Worm (Caenorhabditis elegans) whole organism, L4/young adult: Measurements from ENCODE around the gene arv-1.

ENCODE experiments used
- W03F9.2 ChIP-seq: fragments of 150-350 bp; optimal IDR thresholded peaks from 2 replicates; lab custom pipeline; 2014; ENCODE audit warnings: missing biosample characterization, missing genetic modification characterization
- dao-5 ChIP-seq: sonication (generic microtip); optimal IDR thresholded peaks from 2 replicates; lab custom pipeline; 2016; ENCODE audit warnings: missing genotype, missing genetic modification characterization, moderate library complexity, missing compliant biosample characterization
- him-1 ChIP-seq: sonication (generic microtip); optimal IDR thresholded peaks from 2 replicates; lab custom pipeline; 2016; ENCODE audit warnings: missing genotype, missing genetic modification reagents, missing genetic modification characterization, missing compliant biosample characterization

ce11 chrII:10227030-10227429 lies 26.4 kb upstream of the arv-1 start, which contains the start of gene srh-135:
- TF ChIP-seq him-1 (tag; lab: Kevin White, UChicago) = no peak
- no peak for TF ChIP-seq dao-5
- no peak for TF ChIP-seq W03F9.2 (tag; lab: Kevin White, UChicago)
